Worm (Caenorhabditis elegans) whole organism, mixed stage, embryonic: Measurements from ENCODE around the gene F39B3.7.

Experiments used
- M03D4.4 ChIP-seq: sonication (generic microtip); optimal IDR thresholded peaks from 2 replicates; lab custom pipeline; 2017; ENCODE audit warnings: mild to moderate bottlenecking, missing genetic modification characterization, missing compliant biosample characterization
- bed-3 ChIP-seq: fragments of 200-800 bp; sonication (Bioruptor generic); optimal IDR thresholded peaks from 3 replicates; lab custom pipeline; 2018; ENCODE audit warnings: mild to moderate bottlenecking, missing genetic modification characterization, moderate library complexity, missing compliant biosample characterization
- blmp-1 ChIP-seq: fragments of 150-350 bp; optimal IDR thresholded peaks from 2 replicates; lab custom pipeline; 2014; ENCODE audit warnings: missing biosample characterization, missing genetic modification characterization
- ceh-39 ChIP-seq: fragments of 150-350 bp; optimal IDR thresholded peaks from 2 replicates; lab custom pipeline; 2014; ENCODE audit warnings: missing biosample characterization, missing genetic modification characterization
- ceh-43 ChIP-seq: fragments of 200-800 bp; sonication (Bioruptor generic); optimal IDR thresholded peaks from 2 replicates; lab custom pipeline; 2018; ENCODE audit warnings: mild to moderate bottlenecking, missing genetic modification characterization, moderate library complexity, missing compliant biosample characterization
- ceh-83 ChIP-seq: fragments of 200-800 bp; sonication (Bioruptor generic); optimal IDR thresholded peaks from 2 replicates; lab custom pipeline; 2018; ENCODE audit warnings: mild to moderate bottlenecking, missing genetic modification characterization, missing compliant biosample characterization
- ces-1 ChIP-seq: fragments of 150-350 bp; optimal IDR thresholded peaks from 2 replicates; lab custom pipeline; 2014; ENCODE audit warnings: missing biosample characterization, missing genetic modification reagents, missing genetic modification characterization
- cnd-1 ChIP-seq: fragments of 200-800 bp; sonication (Bioruptor generic); optimal IDR thresholded peaks from 2 replicates; lab custom pipeline; 2018; ENCODE audit warnings: mild to moderate bottlenecking, missing genetic modification characterization, missing compliant biosample characterization
- drap-1 ChIP-seq: fragments of 200-800 bp; sonication (Bioruptor generic); optimal IDR thresholded peaks from 3 replicates; lab custom pipeline; 2018; ENCODE audit warnings: mild to moderate bottlenecking, missing genetic modification characterization, missing compliant biosample characterization
- elt-1 ChIP-seq: sonication (generic microtip); optimal IDR thresholded peaks from 2 replicates; lab custom pipeline; 2017; ENCODE audit warnings: missing genetic modification characterization, mild to moderate bottlenecking, missing compliant biosample characterization, antibody characterized with exemption, moderate library complexity, borderline replicate concordance; ENCODE audit not compliant: insufficient read depth
- elt-3 ChIP-seq: fragments of 150-350 bp; optimal IDR thresholded peaks from 2 replicates; lab custom pipeline; 2014; ENCODE audit warnings: missing biosample characterization, missing genetic modification characterization
- flh-1 ChIP-seq: fragments of 200-800 bp; sonication (Bioruptor generic); optimal IDR thresholded peaks from 2 replicates; lab custom pipeline; 2018; ENCODE audit warnings: mild to moderate bottlenecking, missing genetic modification characterization, moderate library complexity, missing compliant biosample characterization
- ham-2 ChIP-seq: fragments of 200-800 bp; sonication (Bioruptor generic); optimal IDR thresholded peaks from 2 replicates; lab custom pipeline; 2018; ENCODE audit warnings: mild to moderate bottlenecking, missing genetic modification characterization, missing compliant biosample characterization
- hlh-1 ChIP-seq: fragments of 150-350 bp; optimal IDR thresholded peaks from 2 replicates; lab custom pipeline; 2014; ENCODE audit warnings: missing biosample characterization, missing genetic modification reagents, missing genetic modification characterization
- lin-13 ChIP-seq: fragments of 150-350 bp; optimal IDR thresholded peaks from 2 replicates; lab custom pipeline; 2014; ENCODE audit warnings: missing biosample characterization, missing genetic modification characterization
- lin-32 ChIP-seq: fragments of 200-800 bp; sonication (Bioruptor generic); optimal IDR thresholded peaks from 2 replicates; lab custom pipeline; 2018; ENCODE audit warnings: mild to moderate bottlenecking, missing genetic modification characterization, missing compliant biosample characterization
- lsy-2 ChIP-seq: fragments of 150-350 bp; optimal IDR thresholded peaks from 2 replicates; lab custom pipeline; 2014; ENCODE audit warnings: missing biosample characterization, missing genetic modification characterization
- mab-5 ChIP-seq: fragments of 150-350 bp; optimal IDR thresholded peaks from 2 replicates; lab custom pipeline; 2014; ENCODE audit warnings: missing biosample characterization, missing genetic modification characterization
- mep-1 ChIP-seq: fragments of 150-350 bp; optimal IDR thresholded peaks from 2 replicates; lab custom pipeline; 2017; ENCODE audit warnings: missing biosample characterization, missing genetic modification reagents, missing genetic modification characterization, inconsistent platforms
- mls-2 ChIP-seq: sonication (generic microtip); optimal IDR thresholded peaks from 2 replicates; lab custom pipeline; 2016; ENCODE audit warnings: mild to moderate bottlenecking, missing genetic modification characterization, moderate library complexity, missing compliant biosample characterization
- nhr-12 ChIP-seq: fragments of 150-350 bp; optimal IDR thresholded peaks from 2 replicates; lab custom pipeline; 2014; ENCODE audit warnings: missing biosample characterization, missing genetic modification characterization
- nhr-2 ChIP-seq: fragments of 150-350 bp; optimal IDR thresholded peaks from 2 replicates; lab custom pipeline; 2014; ENCODE audit warnings: missing biosample characterization, missing genetic modification characterization
- nhr-237 ChIP-seq: fragments of 150-350 bp; optimal IDR thresholded peaks from 2 replicates; lab custom pipeline; 2014; ENCODE audit warnings: missing biosample characterization, missing genetic modification characterization
- nhr-28 ChIP-seq: fragments of 150-350 bp; optimal IDR thresholded peaks from 2 replicates; lab custom pipeline; 2014; ENCODE audit warnings: missing biosample characterization, missing genetic modification characterization
- nhr-76 ChIP-seq: sonication (generic microtip); optimal IDR thresholded peaks from 2 replicates; lab custom pipeline; 2017; ENCODE audit warnings: missing biosample characterization, missing genetic modification characterization
- pha-4 ChIP-seq: fragments of 150-350 bp; optimal IDR thresholded peaks from 2 replicates; lab custom pipeline; 2018; ENCODE audit warnings: missing biosample characterization, missing genetic modification reagents, missing genetic modification characterization
- sem-2 ChIP-seq: fragments of 200-800 bp; sonication (Bioruptor generic); optimal IDR thresholded peaks from 2 replicates; lab custom pipeline; 2018; ENCODE audit warnings: mild to moderate bottlenecking, missing genetic modification characterization, missing compliant biosample characterization
- snpc-4 ChIP-seq: fragments of 150-350 bp; optimal IDR thresholded peaks from 2 replicates; lab custom pipeline; 2014; ENCODE audit warnings: missing biosample characterization, missing genetic modification characterization
- sptf-1 ChIP-seq: sonication (generic microtip); optimal IDR thresholded peaks from 2 replicates; lab custom pipeline; 2017; ENCODE audit warnings: mild to moderate bottlenecking, missing genetic modification characterization, moderate library complexity, missing compliant biosample characterization
- tbx-8 ChIP-seq: fragments of 200-800 bp; sonication (Bioruptor generic); optimal IDR thresholded peaks from 2 replicates; lab custom pipeline; 2018; ENCODE audit warnings: mild to moderate bottlenecking, missing genetic modification characterization, moderate library complexity, missing compliant biosample characterization
- unc-120 ChIP-seq: sonication (generic microtip); optimal IDR thresholded peaks from 2 replicates; lab custom pipeline; 2017; ENCODE audit warnings: missing genetic modification characterization, missing compliant biosample characterization; ENCODE audit not compliant: poor library complexity, severe bottlenecking
- unc-39 ChIP-seq: fragments of 150-350 bp; optimal IDR thresholded peaks from 2 replicates; lab custom pipeline; 2014; ENCODE audit warnings: missing biosample characterization, missing genetic modification characterization
- unc-62 ChIP-seq: fragments of 150-350 bp; optimal IDR thresholded peaks from 2 replicates; lab custom pipeline; 2014; ENCODE audit warnings: missing biosample characterization, missing genetic modification reagents, missing genetic modification characterization
- zip-8 ChIP-seq: fragments of 150-350 bp; optimal IDR thresholded peaks from 2 replicates; lab custom pipeline; 2014; ENCODE audit warnings: missing biosample characterization, missing genetic modification characterization
- ztf-11 ChIP-seq: fragments of 150-350 bp; optimal IDR thresholded peaks from 2 replicates; lab custom pipeline; 2014; ENCODE audit warnings: missing biosample characterization, missing genetic modification characterization

The F39B3.7 gene

DNA sequence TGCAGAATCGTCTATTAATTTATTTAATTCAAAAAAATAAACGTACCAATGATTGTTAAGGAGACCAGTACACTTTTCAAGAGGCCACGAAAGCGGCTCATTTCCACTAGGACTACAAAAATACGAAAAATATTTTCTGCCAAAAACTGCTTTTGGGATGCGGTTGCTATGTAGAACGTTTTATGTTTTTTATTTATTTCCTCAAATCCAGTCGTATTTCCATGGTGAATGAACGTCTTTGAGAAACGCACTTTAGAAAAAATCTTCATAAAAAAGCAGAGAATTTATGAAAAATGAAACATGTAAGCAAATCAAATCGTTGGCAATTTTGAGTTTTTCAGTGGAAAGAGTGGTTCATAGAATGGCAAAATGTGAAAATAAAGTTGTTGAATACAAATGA, at the start of gene F39B3.7:
Gene F39B3.7 (minus strand): TSS at position 101 of the 400 bp plus-strand sequence.
- TF ChIP-seq nhr-237 (tag; lab: Kevin White, UChicago): no peak
- TF ChIP-seq elt-3: no peak
- TF ChIP-seq nhr-28 (tag; lab: Kevin White, UChicago): no peak
- no peak for TF ChIP-seq nhr-76
- no peak for TF ChIP-seq elt-1 (tag; lab: Kevin White, UChicago)
- no peak for TF ChIP-seq pha-4 (tag; lab: Kevin White, UChicago)
- no peak for TF ChIP-seq cnd-1 (tag; lab: Kevin White, UChicago)

- TF ChIP-seq ceh-83 (GFP tag; lab: Kevin White, UChicago): no peak
- TF ChIP-seq lin-13 (tag; lab: Kevin White, UChicago): no peak
- no peak for TF ChIP-seq elt-1 (tag; lab: Kevin White, UChicago)
- TF ChIP-seq mls-2 (tag; lab: Kevin White, UChicago): no peak
- no peak for TF ChIP-seq elt-3
- no peak for TF ChIP-seq pha-4 (tag; lab: Kevin White, UChicago)
- TF ChIP-seq zip-8 (tag; lab: Kevin White, UChicago): no peak
- TF ChIP-seq nhr-76: no peak
- no peak for TF ChIP-seq cnd-1 (tag; lab: Kevin White, UChicago)
These were observed 47.0 kb upstream of the F39B3.7 start, which contains the start of gene ncs-7 for ce11 chrX:17614245-17614644. TSS of gene ncs-7 (plus strand) at chrX:17614545.

- TF ChIP-seq ces-1 (GFP tag; lab: Kevin White, UChicago) (no peak), ceh-83 (GFP tag; lab: Kevin White, UChicago) (no peak), hlh-1 (tag; lab: Kevin White, UChicago) (no peak)
- TF ChIP-seq, all 35 proteins: peak for 0
These were observed 45.7 kb upstream of the F39B3.7 start for ce11 chrX:17613024-17613423.

ce11 chrX:17611180-17611579, 43.9 kb upstream of the F39B3.7 start:
- TF ChIP-seq cnd-1 (tag; lab: Kevin White, UChicago) (peak; percentile 67), zip-8 (tag; lab: Kevin White, UChicago) (no peak), elt-3 (no peak), mls-2 (tag; lab: Kevin White, UChicago) (peak; percentile 8), lin-32 (GFP tag; lab: Kevin White, UChicago) (no peak), nhr-237 (tag; lab: Kevin White, UChicago) (no peak), unc-120 (no peak), drap-1 (GFP tag; lab: Kevin White, UChicago) (peak; percentile 29), ham-2 (GFP tag; lab: Kevin White, UChicago) (no peak), lsy-2 (no peak), snpc-4 (tag; lab: Kevin White, UChicago) (no peak), nhr-2 (tag; lab: Kevin White, UChicago) (no peak), mep-1 (tag; lab: Kevin White, UChicago) (no peak), nhr-12 (no peak), ztf-11 (tag; lab: Kevin White, UChicago) (no peak), ceh-83 (GFP tag; lab: Kevin White, UChicago) (peak; percentile 77), sem-2 (no peak), elt-1 (tag; lab: Kevin White, UChicago) (no peak), nhr-28 (tag; lab: Kevin White, UChicago) (no peak), ces-1 (GFP tag; lab: Kevin White, UChicago) (no peak), nhr-76 (no peak), lin-13 (tag; lab: Kevin White, UChicago) (no peak), M03D4.4 (tag; lab: Kevin White, UChicago) (peak; percentile 20), mab-5 (tag; lab: Kevin White, UChicago) (no peak), pha-4 (tag; lab: Kevin White, UChicago) (no peak), hlh-1 (tag; lab: Kevin White, UChicago) (peak; percentile 9), ceh-39 (tag; lab: Kevin White, UChicago) (no peak), bed-3 (GFP tag; lab: Kevin White, UChicago) (no peak), unc-62 (no peak), ceh-43 (GFP tag; lab: Kevin White, UChicago) (no peak), unc-39 (tag; lab: Kevin White, UChicago) (no peak), tbx-8 (GFP tag; lab: Kevin White, UChicago) (no peak), sptf-1 (tag; lab: Kevin White, UChicago) (no peak), blmp-1 (tag; lab: Kevin White, UChicago) (no peak), flh-1 (no peak)
